Worm (Caenorhabditis elegans): Measurements from ENCODE around the gene F57A10.2.

ce11 chrV:15735720-15736119, 30.7 kb upstream of the F57A10.2 start, which contains the start of gene str-27:
- TF ChIP-seq hlh-13 (GFP tag; optimal IDR thresholded peaks at IDR 0.05) (no peak), elt-4 (tag; optimal IDR thresholded peaks at IDR 0.05) (no peak), sdc-2 (tag; optimal IDR thresholded peaks at IDR 0.05) (no peak), unc-55 (GFP tag; optimal IDR thresholded peaks at IDR 0.05) (no peak)
